Worm (Caenorhabditis elegans): ENCODE measurements around the gene arrd-24.

The arrd-24 gene

ce11 chrX:13940287-13940686 lies 40.0 kb downstream of the arrd-24 start:
- TF ChIP-seq ceh-43 (GFP tag; optimal IDR thresholded peaks at IDR 0.05) (no peak), unc-39 (tag; optimal IDR thresholded peaks at IDR 0.05) (no peak), nhr-2 (tag; optimal IDR thresholded peaks at IDR 0.05) (no peak), bed-3 (GFP tag; optimal IDR thresholded peaks at IDR 0.05) (no peak), nhr-76 (tag; optimal IDR thresholded peaks at IDR 0.05) (no peak), tbx-8 (GFP tag; optimal IDR thresholded peaks at IDR 0.05) (no peak)

ce11 chrX:13939388-13939787 lies 40.9 kb downstream of the arrd-24 start:
- TF ChIP-seq elt-3 (tag; optimal IDR thresholded peaks at IDR 0.05) (peak; percentile 30), sem-2 (GFP tag; optimal IDR thresholded peaks at IDR 0.05) (no peak)

- no peak for TF ChIP-seq nhr-12 (tag; optimal IDR thresholded peaks at IDR 0.05)
- TF ChIP-seq ham-2 (GFP tag; optimal IDR thresholded peaks at IDR 0.05) = no peak
- no peak for TF ChIP-seq lin-13 (tag; optimal IDR thresholded peaks at IDR 0.05)
- TF ChIP-seq sem-2 (GFP tag; optimal IDR thresholded peaks at IDR 0.05) = no peak
- no peak for TF ChIP-seq flh-1 (GFP tag; optimal IDR thresholded peaks at IDR 0.05)
- TF ChIP-seq ceh-43 (GFP tag; optimal IDR thresholded peaks at IDR 0.05) = no peak
These were observed 42.4 kb downstream of the arrd-24 start for ce11 chrX:13937910-13938309.

- TF ChIP-seq tbx-8 (GFP tag; optimal IDR thresholded peaks at IDR 0.05) (no peak), lsy-2 (tag; optimal IDR thresholded peaks at IDR 0.05) (no peak), elt-3 (tag; optimal IDR thresholded peaks at IDR 0.05) (peak; percentile 79), mls-2 (tag; optimal IDR thresholded peaks at IDR 0.05) (no peak)
These were observed 43.0 kb downstream of the arrd-24 start for ce11 chrX:13937350-13937749.

- no peak for TF ChIP-seq lsy-2 (tag; optimal IDR thresholded peaks at IDR 0.05)
- peak; percentile 58 for TF ChIP-seq unc-62 (GFP tag; optimal IDR thresholded peaks at IDR 0.05)
These were observed 43.6 kb downstream of the arrd-24 start for ce11 chrX:13936719-13937118.

- TF ChIP-seq ceh-83 (GFP tag; optimal IDR thresholded peaks at IDR 0.05) = no peak
- TF ChIP-seq elt-3 (tag; optimal IDR thresholded peaks at IDR 0.05) = no peak
- no peak for TF ChIP-seq nhr-28 (tag; optimal IDR thresholded peaks at IDR 0.05)
- no peak for TF ChIP-seq nhr-237 (tag; optimal IDR thresholded peaks at IDR 0.05)
- TF ChIP-seq nhr-76 (tag; optimal IDR thresholded peaks at IDR 0.05) = no peak
- no peak for TF ChIP-seq drap-1 (GFP tag; optimal IDR thresholded peaks at IDR 0.05)
- TF ChIP-seq unc-120 (tag; optimal IDR thresholded peaks at IDR 0.05; ENCODE audit: poor library complexity, severe bottlenecking) = no peak
- no peak for TF ChIP-seq sptf-1 (tag; optimal IDR thresholded peaks at IDR 0.05)
- no peak for TF ChIP-seq snpc-4 (tag; optimal IDR thresholded peaks at IDR 0.05)
- TF ChIP-seq zip-8 (tag; optimal IDR thresholded peaks at IDR 0.05) = no peak
These were observed 45.7 kb downstream of the arrd-24 start, which contains the start of gene elt-3 for ce11 chrX:13934574-13934973. Gene elt-3 (plus strand): TSS chrX:13934874.

ce11 chrX:13929534-13929933 lies 50.8 kb downstream of the arrd-24 start, which contains the start of gene meg-1:
Gene meg-1 (minus strand): TSS chrX:13929634.
- no peak for TF ChIP-seq snpc-4 (tag; optimal IDR thresholded peaks at IDR 0.05)
- TF ChIP-seq ztf-11 (tag; optimal IDR thresholded peaks at IDR 0.05) = no peak
- TF ChIP-seq drap-1 (GFP tag; optimal IDR thresholded peaks at IDR 0.05) = no peak
- no peak for TF ChIP-seq elt-3 (tag; optimal IDR thresholded peaks at IDR 0.05)
- no peak for TF ChIP-seq ceh-39 (tag; optimal IDR thresholded peaks at IDR 0.05)
- TF ChIP-seq cnd-1 (tag; optimal IDR thresholded peaks at IDR 0.05) = no peak
- TF ChIP-seq lsy-2 (tag; optimal IDR thresholded peaks at IDR 0.05) = no peak
- no peak for TF ChIP-seq pha-4 (tag; optimal IDR thresholded peaks at IDR 0.05)
- no peak for TF ChIP-seq sem-2 (GFP tag; optimal IDR thresholded peaks at IDR 0.05)
